Worm (Caenorhabditis elegans): Measurements from ENCODE around the gene spas-1.
A peak's percentile ranks its signal among the peaks of the same experiment; 100 is the strongest.

- TF ChIP-seq mdl-1 (tag; optimal IDR thresholded peaks at IDR 0.05) (no peak), C16A3.4 (tag; optimal IDR thresholded peaks at IDR 0.05) (no peak), lin-39 (tag; optimal IDR thresholded peaks at IDR 0.05) (no peak), ets-5 (GFP tag; IDR thresholded peaks at IDR 0.05) (no peak), unc-62 (GFP tag; optimal IDR thresholded peaks at IDR 0.05) (no peak), nhr-84 (tag; optimal IDR thresholded peaks at IDR 0.05) (no peak), blmp-1 (tag; optimal IDR thresholded peaks at IDR 0.05) (peak; percentile 86), nhr-12 (tag; optimal IDR thresholded peaks at IDR 0.05) (no peak), pqm-1 (tag; optimal IDR thresholded peaks at IDR 0.05) (no peak), xbp-1 (tag; optimal IDR thresholded peaks at IDR 0.05) (no peak)
These were observed 12.6 kb upstream of the spas-1 start, which contains the start of gene col-145 for ce11 chrV:9162955-9163468.

Data from whole organism, L1 larva.